Worm (Caenorhabditis elegans): ENCODE data around the gene T25D1.2.

Gene T25D1.2

DNA sequence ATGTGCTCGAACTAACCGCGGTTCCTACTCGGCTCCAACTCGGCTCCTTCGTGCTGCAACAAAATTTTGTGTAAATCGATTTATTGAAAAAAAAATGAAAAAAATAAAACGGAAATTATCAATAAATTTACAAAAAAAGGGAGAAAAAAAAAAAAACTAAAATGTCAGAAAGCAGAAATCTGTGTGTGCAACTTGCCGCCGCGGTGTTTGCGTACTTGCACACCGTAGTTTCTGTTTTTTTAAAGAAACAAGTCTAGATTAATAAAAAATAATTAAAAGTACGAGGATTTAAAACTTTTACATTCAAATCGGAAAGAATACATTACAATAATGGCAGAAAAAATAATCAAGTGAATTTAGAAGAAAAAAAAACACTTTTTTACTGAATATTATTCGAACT is 6.4 kb downstream of the T25D1.2 start:
- TF ChIP-seq unc-55 (GFP tag; optimal IDR thresholded peaks at IDR 0.05) (no peak), lsy-2 (tag; optimal IDR thresholded peaks at IDR 0.05) (peak in 1 of 2 experiments; percentile 69)

- TF ChIP-seq ceh-82 (tag; optimal IDR thresholded peaks at IDR 0.05) (no peak), nhr-10 (tag; optimal IDR thresholded peaks at IDR 0.05) (no peak), nhr-6 (tag; optimal IDR thresholded peaks at IDR 0.05) (no peak), ama-1 (optimal IDR thresholded peaks at IDR 0.05) (no peak), lin-13 (GFP tag; optimal IDR thresholded peaks at IDR 0.05) (no peak), blmp-1 (tag; optimal IDR thresholded peaks at IDR 0.05; ENCODE audit: insufficient read depth) (no peak), mbf-1 (tag; optimal IDR thresholded peaks at IDR 0.05) (no peak), unc-62 (GFP tag; optimal IDR thresholded peaks at IDR 0.05) (no peak), egl-27 (tag; optimal IDR thresholded peaks at IDR 0.05) (no peak), sem-4 (tag; optimal IDR thresholded peaks at IDR 0.05) (no peak), nhr-25 (tag; optimal IDR thresholded peaks at IDR 0.05) (no peak), nhr-23 (tag; optimal IDR thresholded peaks at IDR 0.05) (no peak), aly-2 (tag; optimal IDR thresholded peaks at IDR 0.05) (no peak), alr-1 (tag; optimal IDR thresholded peaks at IDR 0.05) (no peak), zag-1 (tag; optimal IDR thresholded peaks at IDR 0.05) (no peak), sma-9 (GFP tag; optimal IDR thresholded peaks at IDR 0.05) (no peak), sma-9 (tag; optimal IDR thresholded peaks at IDR 0.05) (no peak), fos-1 (tag; optimal IDR thresholded peaks at IDR 0.05) (no peak)
Observed at ce11 chrX:16524310-16524709, 8.9 kb downstream of the T25D1.2 start.

ce11 chrX:16525632-16526031 is 10.3 kb downstream of the T25D1.2 start:
- TF ChIP-seq lsy-2 (tag; optimal IDR thresholded peaks at IDR 0.05) (no peak), ceh-82 (tag; optimal IDR thresholded peaks at IDR 0.05) (no peak), nhr-129 (tag; optimal IDR thresholded peaks at IDR 0.05) (peak; percentile 44), sma-9 (GFP tag; optimal IDR thresholded peaks at IDR 0.05) (peak; percentile 51), sma-9 (tag; optimal IDR thresholded peaks at IDR 0.05) (no peak), nhr-25 (tag; optimal IDR thresholded peaks at IDR 0.05) (no peak), C34F6.9 (tag; optimal IDR thresholded peaks at IDR 0.05) (peak; percentile 7), F13H6.1 (tag; optimal IDR thresholded peaks at IDR 0.05) (peak; percentile 59), nhr-12 (tag; optimal IDR thresholded peaks at IDR 0.05) (no peak), skn-1 (tag; optimal IDR thresholded peaks at IDR 0.05) (no peak)

DNA sequence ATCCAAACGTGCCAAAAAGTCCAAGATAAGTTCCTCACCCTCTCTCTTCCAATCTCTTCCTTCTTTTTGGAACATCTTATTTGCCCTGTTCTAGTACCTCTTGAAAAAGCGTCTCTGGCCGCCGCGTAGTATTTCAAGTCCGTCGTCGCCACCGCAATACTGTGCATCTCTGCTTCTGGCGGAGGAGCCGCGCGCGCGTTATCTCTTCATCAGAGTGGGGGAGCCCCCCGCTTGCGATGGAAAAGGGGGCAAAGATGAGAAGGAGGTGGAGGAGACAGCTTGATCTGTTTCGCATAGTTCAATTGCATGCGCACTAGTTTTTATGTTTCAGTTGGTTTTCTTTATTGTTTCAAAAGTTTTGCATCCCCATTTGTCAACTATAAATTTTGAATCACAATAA is 12.4 kb downstream of the T25D1.2 start:
- TF ChIP-seq elt-3 (tag; optimal IDR thresholded peaks at IDR 0.05) (no peak), skn-1 (tag; optimal IDR thresholded peaks at IDR 0.05) (no peak), crh-2 (tag; optimal IDR thresholded peaks at IDR 0.05) (no peak)

DNA sequence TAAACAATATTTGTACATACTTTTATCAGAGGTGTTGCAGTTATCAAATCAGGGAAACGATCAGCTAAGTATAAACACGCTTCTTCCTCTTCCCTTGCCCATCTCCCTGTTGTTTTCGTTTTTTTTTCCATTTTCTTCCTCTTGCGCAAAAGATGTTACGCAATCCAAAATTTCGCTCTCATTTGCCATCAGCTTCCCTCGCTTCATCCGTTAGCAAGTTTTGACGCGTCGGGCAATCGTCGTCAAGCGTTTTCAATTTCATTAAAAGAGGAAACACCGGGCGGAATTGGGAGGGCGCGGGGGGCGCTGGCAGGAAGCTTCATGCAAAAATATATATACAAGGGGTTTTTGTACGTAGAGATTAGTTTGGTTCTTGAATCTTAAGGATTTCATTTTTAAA is 14.6 kb downstream of the T25D1.2 start:
- TF ChIP-seq nhr-129 (tag; optimal IDR thresholded peaks at IDR 0.05) (no peak), blmp-1 (tag; optimal IDR thresholded peaks at IDR 0.05; ENCODE audit: insufficient read depth) (peak; percentile 49), mbf-1 (tag; optimal IDR thresholded peaks at IDR 0.05) (no peak)

- no peak for TF ChIP-seq gmeb-1 (tag; optimal IDR thresholded peaks at IDR 0.05)
- no peak for TF ChIP-seq nhr-237 (tag; optimal IDR thresholded peaks at IDR 0.05)
- TF ChIP-seq peb-1 (tag; optimal IDR thresholded peaks at IDR 0.05), result no peak
Observed at ce11 chrX:16530455-16530854, 15.1 kb downstream of the T25D1.2 start.

ce11 chrX:16532513-16532912 is 17.1 kb downstream of the T25D1.2 start:
- TF ChIP-seq nhr-21 (tag; optimal IDR thresholded peaks at IDR 0.05) (no peak), sma-9 (GFP tag; optimal IDR thresholded peaks at IDR 0.05) (no peak), sma-9 (tag; optimal IDR thresholded peaks at IDR 0.05) (no peak), fos-1 (tag; optimal IDR thresholded peaks at IDR 0.05) (no peak), sem-4 (tag; optimal IDR thresholded peaks at IDR 0.05) (no peak), nhr-11 (tag; optimal IDR thresholded peaks at IDR 0.05) (no peak), sma-3 (GFP tag; optimal IDR thresholded peaks at IDR 0.05) (no peak), nhr-129 (tag; optimal IDR thresholded peaks at IDR 0.05) (no peak), ztf-4 (tag; optimal IDR thresholded peaks at IDR 0.05) (no peak), zag-1 (tag; optimal IDR thresholded peaks at IDR 0.05) (no peak), unc-55 (GFP tag; optimal IDR thresholded peaks at IDR 0.05) (no peak), unc-39 (tag; optimal IDR thresholded peaks at IDR 0.05) (no peak), nhr-77 (tag; optimal IDR thresholded peaks at IDR 0.05) (no peak), lin-39 (tag; optimal IDR thresholded peaks at IDR 0.05) (no peak), lin-13 (GFP tag; optimal IDR thresholded peaks at IDR 0.05) (no peak), Y55F3AM.14 (GFP tag; optimal IDR thresholded peaks at IDR 0.05) (no peak), ztf-1 (GFP tag; conservative IDR thresholded peaks at IDR 0.05) (no peak), dmd-4 (tag; optimal IDR thresholded peaks at IDR 0.05) (no peak), mab-5 (tag; optimal IDR thresholded peaks at IDR 0.05) (no peak)
